Worm (Caenorhabditis elegans) whole organism, L2 larva: ENCODE measurements around the gene wbp-11.

ENCODE experiments used
- alr-1 ChIP-seq: fragments of 150-350 bp; optimal IDR thresholded peaks from 2 replicates; lab custom pipeline; 2014; ENCODE audit warnings: missing biosample characterization, missing genetic modification characterization
- egl-27 ChIP-seq: sonication (generic microtip); optimal IDR thresholded peaks from 3 replicates; lab custom pipeline; 2017; ENCODE audit warnings: missing biosample characterization, missing genetic modification reagents, missing genetic modification characterization
- elt-1 ChIP-seq: fragments of 150-350 bp; optimal IDR thresholded peaks from 2 replicates; lab custom pipeline; 2014; ENCODE audit warnings: missing biosample characterization, missing genetic modification characterization
- lin-11 ChIP-seq: fragments of 150-350 bp; sonication (generic microtip); optimal IDR thresholded peaks from 2 replicates; lab custom pipeline; 2014; ENCODE audit warnings: missing biosample characterization, missing genetic modification characterization, inconsistent platforms, mixed read lengths
- nhr-237 ChIP-seq: fragments of 150-350 bp; optimal IDR thresholded peaks from 2 replicates; lab custom pipeline; 2014; ENCODE audit warnings: missing biosample characterization, missing genetic modification characterization
- snpc-4 ChIP-seq: fragments of 150-350 bp; optimal IDR thresholded peaks from 2 replicates; lab custom pipeline; 2014; ENCODE audit warnings: missing biosample characterization, missing genetic modification characterization

- no peak for TF ChIP-seq snpc-4 (tag; lab: Kevin White, UChicago)
- no peak for TF ChIP-seq elt-1
- no peak for TF ChIP-seq nhr-237
- TF ChIP-seq alr-1 (tag; lab: Kevin White, UChicago), result no peak
- TF ChIP-seq lin-11 (tag; lab: Kevin White, UChicago), result no peak
- TF ChIP-seq egl-27, result no peak
Observed at ce11 chrII:10220631-10221030, 47.9 kb downstream of the wbp-11 start.
